Fruit fly (Drosophila melanogaster) whole organism, adult: Measurements from ENCODE around the gene mesh.

Source experiments
- CG1620 ChIP-seq: fragments of 200-800 bp; sonication (Bioruptor generic); optimal IDR thresholded peaks from 2 replicates; lab custom pipeline; 2016; ENCODE audit warnings: missing biosample characterization, missing genetic modification characterization
- CG5204 ChIP-seq: fragments of 200-800 bp; sonication (Bioruptor generic); optimal IDR thresholded peaks from 2 replicates; lab custom pipeline; 2016; ENCODE audit warnings: missing biosample characterization, missing genetic modification characterization
- CG7101 ChIP-seq: fragments of 200-800 bp; sonication (Bioruptor generic); optimal IDR thresholded peaks from 2 replicates; lab custom pipeline; 2018; ENCODE audit warnings: missing biosample characterization, mild to moderate bottlenecking, missing genetic modification characterization, moderate library complexity
- Clk ChIP-seq: fragments of 200-800 bp; sonication (Bioruptor generic); optimal IDR thresholded peaks from 2 replicates; lab custom pipeline; 2017; ENCODE audit warnings: missing biosample characterization, missing genetic modification characterization
- Mnt ChIP-seq: fragments of 200-800 bp; sonication (Bioruptor generic); optimal IDR thresholded peaks from 2 replicates; lab custom pipeline; 2016; ENCODE audit warnings: missing biosample characterization, mild to moderate bottlenecking, missing genetic modification characterization
- cic ChIP-seq: fragments of 200-800 bp; sonication (Bioruptor generic); optimal IDR thresholded peaks from 2 replicates; lab custom pipeline; 2017; ENCODE audit warnings: missing biosample characterization, mild to moderate bottlenecking, missing genetic modification characterization, moderate library complexity
- cnc ChIP-seq, 2 experiments: fragments of >200 bp; optimal IDR thresholded peaks; 2 replicates each; lab custom pipeline; 2017
- kay ChIP-seq: fragments of 200-800 bp; sonication (Bioruptor generic); peaks from one replicate; lab custom pipeline; 2016; ENCODE audit warnings: missing biosample characterization, missing genetic modification characterization, borderline replicate concordance
- pad ChIP-seq: fragments of 200-800 bp; sonication (Bioruptor generic); optimal IDR thresholded peaks from 3 replicates; lab custom pipeline; 2017; ENCODE audit warnings: missing biosample characterization, missing genetic modification characterization, mild to moderate bottlenecking, moderate library complexity, missing genetic modification reagents
- tj ChIP-seq: fragments of 200-800 bp; sonication (Bioruptor generic); optimal IDR thresholded peaks from 3 replicates; lab custom pipeline; 2017; ENCODE audit warnings: missing biosample characterization, mild to moderate bottlenecking, missing genetic modification characterization, moderate library complexity

DNA sequence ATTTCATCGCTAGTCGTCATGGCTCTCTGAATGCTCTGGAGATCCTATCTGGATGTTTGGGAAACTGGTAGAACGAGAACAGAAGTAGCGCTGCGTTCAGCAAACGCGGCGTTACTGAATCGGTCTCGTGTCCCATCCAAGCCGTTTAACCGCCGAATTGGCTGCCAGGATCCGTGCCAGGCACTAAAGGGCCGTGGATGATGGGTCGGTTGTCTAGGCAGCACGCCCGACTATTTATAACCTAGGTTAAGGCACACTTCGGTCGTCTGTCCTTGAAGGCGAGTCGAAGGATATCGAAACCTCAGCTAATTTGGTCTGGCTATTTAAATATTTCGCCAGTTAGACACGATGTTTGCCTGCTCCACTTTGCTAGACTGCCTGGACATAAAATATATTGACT is 39.7 kb upstream of the mesh start, which contains the start of gene CG15564:
- TF ChIP-seq pad (GFP tag; lab: Kevin White, UChicago) (no peak), cic (no peak), CG5204 (GFP tag; lab: Kevin White, UChicago) (no peak), cnc (optimal IDR thresholded peaks at IDR 0.05; lab: Kevin White, UChicago) (no peak), CG7101 (tag; lab: Kevin White, UChicago) (no peak), tj (GFP tag; lab: Kevin White, UChicago) (no peak), Clk (GFP tag; lab: Kevin White, UChicago) (no peak), CG1620 (GFP tag; lab: Kevin White, UChicago) (no peak), kay (GFP tag; lab: Kevin White, UChicago) (no peak), Mnt (no peak)
